Fruit fly (Drosophila melanogaster) Kc167 (cell line): Measurements from ENCODE around the gene CG12766.

Experiments
- Myc ChIP-seq: fragments of >200 bp; optimal IDR thresholded peaks from 2 replicates; lab custom pipeline; 2017; ENCODE audit warnings: missing external identifiers
- h ChIP-seq: fragments of >200 bp; optimal IDR thresholded peaks from 3 replicates; lab custom pipeline; 2018; ENCODE audit warnings: missing external identifiers
- insv ChIP-seq: fragments of >200 bp; optimal IDR thresholded peaks from 3 replicates; lab custom pipeline; 2018; ENCODE audit warnings: missing external identifiers
- psq ChIP-seq: fragments of >200 bp; optimal IDR thresholded peaks from 2 replicates; lab custom pipeline; 2017; ENCODE audit warnings: missing external identifiers
- ttk ChIP-seq: sonication (Bioruptor generic); optimal IDR thresholded peaks from 2 replicates; lab custom pipeline; 2017; ENCODE audit warnings: missing external identifiers

- TF ChIP-seq h (lab: Kevin White, UChicago) = no peak
- no peak for TF ChIP-seq insv
- no peak for TF ChIP-seq psq (lab: Kevin White, UChicago)
- TF ChIP-seq Myc = no peak
- no peak for TF ChIP-seq ttk (lab: Kevin White, UChicago)
These were observed 36.5 kb upstream of the CG12766 start for dm6 chr3L:3976438-3976837.
